Worm (Caenorhabditis elegans) whole organism, young adult: Measurements from ENCODE around the gene T20D3.6.
"Not testable (repeated sequence)": the region's sequence is repeated elsewhere in the genome, so short reads cannot be mapped to it uniquely, and the experiment has no call there.

Source experiments
- B0035.1 ChIP-seq: sonication (generic microtip); optimal IDR thresholded peaks from 2 replicates; lab custom pipeline; 2016; ENCODE audit warnings: missing genetic modification characterization, mild to moderate bottlenecking, missing compliant biosample characterization, missing genotype, missing genetic modification reagents
- B0336.3 ChIP-seq: fragments of 200-800 bp; sonication (Bioruptor generic); IDR thresholded peaks from 2 replicates; pipeline ENCODE4 v1.3.6; 2022; ENCODE audit warnings: missing genetic modification characterization, missing compliant biosample characterization
- F39B2.1 ChIP-seq: fragments of 200-800 bp; sonication (Bioruptor generic); IDR thresholded peaks from 2 replicates; pipeline ENCODE4 v1.3.6; 2022; ENCODE audit warnings: missing genetic modification reagents, missing genetic modification characterization, missing compliant biosample characterization
- F49E8.2 ChIP-seq: sonication (generic microtip); optimal IDR thresholded peaks from 3 replicates; lab custom pipeline; 2017; ENCODE audit warnings: missing genetic modification characterization, mild to moderate bottlenecking, missing compliant biosample characterization, antibody characterized with exemption, moderate library complexity; ENCODE audit not compliant: insufficient read depth
- F52B5.7 ChIP-seq: sonication (generic microtip); optimal IDR thresholded peaks from 2 replicates; lab custom pipeline; 2016; ENCODE audit warnings: mild to moderate bottlenecking, missing genetic modification characterization, missing compliant biosample characterization
- Y53G8AR.9 ChIP-seq: fragments of 200-800 bp; sonication (Bioruptor generic); conservative IDR thresholded peaks from 2 replicates; pipeline ENCODE4 v1.3.6; 2022; ENCODE audit warnings: missing genetic modification reagents, missing genetic modification characterization, missing compliant biosample characterization
- Y95B8A.8 ChIP-seq: fragments of 200-800 bp; sonication (Bioruptor generic); IDR thresholded peaks from 2 replicates; pipeline ENCODE4 v1.3.6; 2022; ENCODE audit warnings: missing genetic modification reagents, missing genetic modification characterization, missing compliant biosample characterization
- aptf-2 ChIP-seq: fragments of 200-800 bp; sonication (Bioruptor generic); conservative IDR thresholded peaks from 2 replicates; pipeline ENCODE4 v1.3.6; 2022; ENCODE audit warnings: missing genetic modification reagents, missing genetic modification characterization, missing compliant biosample characterization
- atf-7 ChIP-seq: sonication (generic microtip); optimal IDR thresholded peaks from 2 replicates; lab custom pipeline; 2017; ENCODE audit warnings: mild to moderate bottlenecking, missing genetic modification characterization, missing compliant biosample characterization
- athp-1 ChIP-seq: sonication (generic microtip); optimal IDR thresholded peaks from 2 replicates; lab custom pipeline; 2017; ENCODE audit warnings: mild to moderate bottlenecking, missing genetic modification characterization, missing compliant biosample characterization
- attf-3 ChIP-seq: fragments of 200-800 bp; sonication (Bioruptor generic); conservative IDR thresholded peaks from 2 replicates; pipeline ENCODE4 v1.3.6; 2022; ENCODE audit warnings: missing genetic modification reagents, missing genetic modification characterization, missing compliant biosample characterization
- cebp-1 ChIP-seq, 2 experiments: fragments of 200-800 bp in 1 of 2; sonication (Bioruptor generic) in 1 of 2; sonication (generic microtip) in 1 of 2; IDR thresholded peaks in 1 of 2; optimal IDR thresholded peaks in 1 of 2; 2 replicates each; pipeline versions ENCODE4 v1.3.6 to Lab custom; 2017 to 2022; ENCODE audit warnings: missing compliant biosample characterization in 2 of 2, missing genetic modification characterization in 2 of 2, mild to moderate bottlenecking in 1 of 2, missing genetic modification reagents in 1 of 2, moderate library complexity in 1 of 2
- ceh-58 ChIP-seq: fragments of 200-800 bp; sonication (Bioruptor generic); IDR thresholded peaks from 2 replicates; pipeline ENCODE4 v1.3.6; 2022; ENCODE audit warnings: missing genetic modification characterization, missing compliant biosample characterization
- ceh-79 ChIP-seq: sonication (generic microtip); optimal IDR thresholded peaks from 2 replicates; lab custom pipeline; 2017; ENCODE audit warnings: mild to moderate bottlenecking, missing genetic modification characterization, missing compliant biosample characterization
- fkh-3 ChIP-seq: sonication (generic microtip); optimal IDR thresholded peaks from 2 replicates; lab custom pipeline; 2016; ENCODE audit warnings: mild to moderate bottlenecking, missing genetic modification characterization, missing compliant biosample characterization
- gei-17 ChIP-seq: fragments of 200-800 bp; sonication (Bioruptor generic); optimal IDR thresholded peaks from 2 replicates; lab custom pipeline; 2018; ENCODE audit warnings: mild to moderate bottlenecking, missing genetic modification characterization, missing compliant biosample characterization
- hsf-1 ChIP-seq: fragments of 200-800 bp; sonication (Bioruptor generic); IDR thresholded peaks from 2 replicates; pipeline ENCODE4 v1.3.6; 2022; ENCODE audit warnings: missing genetic modification reagents, missing genetic modification characterization, missing compliant biosample characterization
- nfya-2 ChIP-seq: fragments of 200-800 bp; sonication (Bioruptor generic); IDR thresholded peaks from 2 replicates; pipeline ENCODE4 v1.3.6; 2022; ENCODE audit warnings: missing genetic modification reagents, missing genetic modification characterization, missing compliant biosample characterization
- nhr-80 ChIP-seq: sonication (generic microtip); optimal IDR thresholded peaks from 2 replicates; lab custom pipeline; 2016; ENCODE audit warnings: missing genetic modification characterization, missing compliant biosample characterization
- pha-4 ChIP-seq: fragments of 150-350 bp; sonication (generic microtip); optimal IDR thresholded peaks from 2 replicates; lab custom pipeline; 2014; ENCODE audit warnings: missing biosample characterization, missing genetic modification reagents, missing genetic modification characterization
- tbp1 ChIP-seq: fragments of 200-800 bp; sonication (Bioruptor generic); optimal IDR thresholded peaks from 2 replicates; lab custom pipeline; 2018; ENCODE audit warnings: mild to moderate bottlenecking, missing genetic modification characterization, missing compliant biosample characterization
- unc-130 ChIP-seq: sonication (generic microtip); optimal IDR thresholded peaks from 2 replicates; lab custom pipeline; 2016; ENCODE audit warnings: missing genetic modification reagents, missing genetic modification characterization, missing compliant biosample characterization

T20D3.6 gene

ce11 chrIV:9299145-9299544, 40.0 kb downstream of the T20D3.6 start, which contains the start of gene F49C12.2:
Gene F49C12.2 (minus strand): TSS chrIV:9299245.
- TF ChIP-seq F49E8.2: no peak
- TF ChIP-seq F39B2.1 (GFP tag; lab: Robert Waterston, UW): no peak
- no peak for TF ChIP-seq gei-17 (GFP tag; lab: Kevin White, UChicago)
- TF ChIP-seq unc-130 (GFP tag; lab: Kevin White, UChicago): no peak
- TF ChIP-seq atf-7 (tag; lab: Kevin White, UChicago): no peak
- TF ChIP-seq B0336.3 (GFP tag; lab: Robert Waterston, UW): no peak
- no peak for TF ChIP-seq attf-3 (GFP tag; lab: Robert Waterston, UW)
- TF ChIP-seq pha-4 (tag; lab: Kevin White, UChicago): no peak
- TF ChIP-seq ceh-58 (GFP tag; lab: Robert Waterston, UW): no peak
- no peak for TF ChIP-seq nfya-2
- no peak for TF ChIP-seq fkh-3 (tag; lab: Kevin White, UChicago)
- TF ChIP-seq nhr-80 (tag; lab: Kevin White, UChicago): no peak
- TF ChIP-seq cebp-1 (GFP tag; IDR thresholded peaks at IDR 0.05; lab: Robert Waterston, UW): no peak
- TF ChIP-seq cebp-1 (tag; optimal IDR thresholded peaks at IDR 0.05; lab: Kevin White, UChicago): no peak
- no peak for TF ChIP-seq Y95B8A.8 (GFP tag; lab: Robert Waterston, UW)
- TF ChIP-seq aptf-2 (GFP tag; lab: Robert Waterston, UW): no peak

- TF ChIP-seq ceh-79 (tag; lab: Kevin White, UChicago) (no peak), B0035.1 (tag; lab: Kevin White, UChicago) (no peak), Y53G8AR.9 (no peak)
These were observed 42.8 kb downstream of the T20D3.6 start, which contains the start of gene F49C12.1 for ce11 chrIV:9296285-9296684. Gene F49C12.1 (minus strand): TSS chrIV:9296354.

- TF ChIP-seq athp-1 (tag; lab: Kevin White, UChicago); F52B5.7 (tag; lab: Kevin White, UChicago); tbp1 (GFP tag; lab: Kevin White, UChicago): not testable (repeated sequence)
- TF ChIP-seq, all 124 proteins: peak for 0; not testable (repeated sequence) for 124
These were observed 45.3 kb downstream of the T20D3.6 start, which contains the start of gene nhr-264 for ce11 chrIV:9293825-9294224. Gene nhr-264 (minus strand): TSS chrIV:9293925.

ce11 chrIV:9289635-9290034, 49.5 kb downstream of the T20D3.6 start:
- TF ChIP-seq pha-4 (tag; lab: Kevin White, UChicago): no peak
- TF ChIP-seq hsf-1 (GFP tag; lab: Robert Waterston, UW): no peak
